Fruit fly (Drosophila melanogaster): ENCODE measurements around the gene CG33552.

DNA sequence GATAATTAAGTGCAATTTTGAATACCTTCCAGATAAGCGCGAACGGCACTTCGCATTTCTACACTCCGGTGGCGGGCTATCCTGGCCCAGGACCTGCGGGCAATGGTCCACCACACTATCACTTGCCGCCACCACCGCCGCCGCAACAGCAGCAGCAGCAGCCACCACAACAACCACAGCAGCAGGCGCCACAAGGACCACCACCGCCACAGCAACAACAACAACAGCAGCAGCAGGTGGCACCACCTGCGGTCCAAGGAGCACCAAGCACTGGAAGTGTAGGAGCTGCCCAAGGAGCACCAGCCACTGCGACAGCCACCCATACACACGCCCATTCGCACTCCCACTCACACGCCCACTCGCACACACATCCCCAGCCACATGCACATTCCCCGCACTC lies 24.8 kb upstream of the CG33552 start:
- TF ChIP-seq Smox (GFP tag; optimal IDR thresholded peaks at IDR 0.05): no peak
- no peak for TF ChIP-seq Eip78C (GFP tag)
- TF ChIP-seq svp (GFP tag): no peak
- TF ChIP-seq CG11902 (GFP tag; optimal IDR thresholded peaks at IDR 0.05): no peak
- no peak for TF ChIP-seq fd59A (GFP tag; optimal IDR thresholded peaks at IDR 0.05)
- no peak for TF ChIP-seq CG1621 (tag; optimal IDR thresholded peaks at IDR 0.05)

Measured in whole organism, prepupa.